Worm (Caenorhabditis elegans) whole organism, late embryonic: ENCODE measurements around the gene nlp-36.

Experiments
- ama-1 ChIP-seq: fragments of 150-350 bp; optimal IDR thresholded peaks from 2 replicates; lab custom pipeline; 2014
- ceh-45 ChIP-seq: fragments of 200-800 bp; sonication (Bioruptor generic); IDR thresholded peaks from 2 replicates; pipeline ENCODE4 v1.3.6; 2022; ENCODE audit warnings: missing genetic modification reagents, missing genetic modification characterization, missing compliant biosample characterization
- fkh-10 ChIP-seq: fragments of 150-350 bp; optimal IDR thresholded peaks from 2 replicates; lab custom pipeline; 2014; ENCODE audit warnings: missing biosample characterization, missing genetic modification reagents, missing genetic modification characterization
- hlh-30 ChIP-seq: sonication (generic microtip); optimal IDR thresholded peaks from 2 replicates; lab custom pipeline; 2017; ENCODE audit warnings: antibody characterized with exemption, missing genetic modification characterization, missing compliant biosample characterization; ENCODE audit not compliant: insufficient read depth
- lin-11 ChIP-seq: fragments of 200-800 bp; sonication (Bioruptor generic); optimal IDR thresholded peaks from 2 replicates; lab custom pipeline; 2018; ENCODE audit warnings: mild to moderate bottlenecking, missing genetic modification characterization, missing compliant biosample characterization
- nfya-1 ChIP-seq: sonication (generic microtip); optimal IDR thresholded peaks from 2 replicates; lab custom pipeline; 2017; ENCODE audit warnings: missing genetic modification characterization, mild to moderate bottlenecking, missing compliant biosample characterization, antibody characterized with exemption, moderate library complexity
- tbx-2 ChIP-seq: sonication (generic microtip); optimal IDR thresholded peaks from 2 replicates; lab custom pipeline; 2016; ENCODE audit warnings: missing genetic modification characterization, missing compliant biosample characterization

DNA sequence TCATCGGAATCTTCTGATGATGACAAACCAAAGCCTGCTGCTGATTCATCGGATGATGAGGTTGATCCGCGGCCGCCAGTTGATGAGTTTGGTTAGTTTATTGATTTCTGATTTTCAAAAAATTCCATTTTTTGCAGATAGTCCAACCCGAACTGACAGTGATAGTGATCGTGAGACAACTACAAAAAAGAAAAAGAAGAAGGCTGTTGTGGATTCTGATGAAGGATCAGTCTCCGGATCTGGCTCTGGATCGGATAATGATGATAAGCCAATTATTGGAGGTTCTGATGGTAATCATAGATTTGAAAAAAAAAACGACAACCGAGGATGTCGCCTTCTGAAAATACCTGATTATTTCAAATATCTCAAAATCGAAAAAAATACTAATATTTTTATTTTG is 7.6 kb downstream of the nlp-36 start:
- TF ChIP-seq ceh-45 (GFP tag; lab: Robert Waterston, UW) (no peak), fkh-10 (no peak), hlh-30 (tag; lab: Kevin White, UChicago) (no peak), tbx-2 (tag; lab: Kevin White, UChicago) (no peak), ama-1 (lab: Kevin White, UChicago) (no peak), lin-11 (tag; lab: Kevin White, UChicago) (no peak), nfya-1 (tag; lab: Kevin White, UChicago) (no peak)
